Worm (Caenorhabditis elegans): ENCODE measurements around the gene zim-2.

Gene zim-2

ce11 chrIV:10565282-10565681 lies 10.2 kb downstream of the zim-2 start:
- TF ChIP-seq fkh-10 (GFP tag; optimal IDR thresholded peaks at IDR 0.05), result peak; percentile 83
- peak; percentile 45 for TF ChIP-seq lin-14 (GFP tag; optimal IDR thresholded peaks at IDR 0.05)
- TF ChIP-seq ces-1 (GFP tag; optimal IDR thresholded peaks at IDR 0.05), result peak; percentile 28
- no peak for TF ChIP-seq zip-4 (GFP tag; optimal IDR thresholded peaks at IDR 0.05)

ce11 chrIV:10567822-10568221 lies 12.8 kb downstream of the zim-2 start:
- TF ChIP-seq blmp-1 (tag; optimal IDR thresholded peaks at IDR 0.05), result peak; percentile 8
- peak; percentile 35 for TF ChIP-seq lin-14 (GFP tag; optimal IDR thresholded peaks at IDR 0.05)
- no peak for TF ChIP-seq ceh-8 (GFP tag; optimal IDR thresholded peaks at IDR 0.05)
- TF ChIP-seq tbx-2 (tag; optimal IDR thresholded peaks at IDR 0.05), result no peak

- TF ChIP-seq alr-1 (tag; optimal IDR thresholded peaks at IDR 0.05; ENCODE audit: borderline replicate concordance), result no peak
- TF ChIP-seq elt-3 (tag; optimal IDR thresholded peaks at IDR 0.05), result no peak
- TF ChIP-seq lin-14 (GFP tag; optimal IDR thresholded peaks at IDR 0.05), result peak; percentile 13
- peak; percentile 94 for TF ChIP-seq blmp-1 (tag; optimal IDR thresholded peaks at IDR 0.05)
Measured at ce11 chrIV:10570065-10570464, 15.0 kb downstream of the zim-2 start.

ce11 chrIV:10571020-10571419 lies 16.0 kb downstream of the zim-2 start:
- no peak for TF ChIP-seq efl-1 (optimal IDR thresholded peaks at IDR 0.05)
- TF ChIP-seq efl-1 (GFP tag; optimal IDR thresholded peaks at IDR 0.05 in 1 of 2), result peak in 1 of 2 experiments; percentile 81
- no peak for TF ChIP-seq skn-1 (tag; optimal IDR thresholded peaks at IDR 0.05)
- TF ChIP-seq blmp-1 (tag; optimal IDR thresholded peaks at IDR 0.05), result peak; percentile 15

- TF ChIP-seq lin-14 (GFP tag; optimal IDR thresholded peaks at IDR 0.05) (peak; percentile 42), irx-1 (tag; optimal IDR thresholded peaks at IDR 0.05) (no peak)
Measured at ce11 chrIV:10573471-10573870, 18.4 kb downstream of the zim-2 start.

- TF ChIP-seq lin-14 (GFP tag; optimal IDR thresholded peaks at IDR 0.05) (peak; percentile 52), nhr-11 (tag; optimal IDR thresholded peaks at IDR 0.05) (no peak), dsc-1 (tag; optimal IDR thresholded peaks at IDR 0.05) (peak; percentile 46)
Measured at ce11 chrIV:10574471-10574870, 19.4 kb downstream of the zim-2 start.

ce11 chrIV:10576050-10576449 lies 21.0 kb downstream of the zim-2 start, which contains the start of gene efn-2:
TSS of gene efn-2 (plus strand) at chrIV:10576350.
- TF ChIP-seq blmp-1 (tag; optimal IDR thresholded peaks at IDR 0.05), result peak; percentile 45
- no peak for TF ChIP-seq ama-1 (optimal IDR thresholded peaks at IDR 0.05)

- TF ChIP-seq blmp-1 (tag; optimal IDR thresholded peaks at IDR 0.05), result peak; percentile 54
- peak; percentile 60 for TF ChIP-seq lin-14 (GFP tag; optimal IDR thresholded peaks at IDR 0.05)
- TF ChIP-seq ets-5 (GFP tag; IDR thresholded peaks at IDR 0.05), result no peak
- TF ChIP-seq nhr-77 (tag; optimal IDR thresholded peaks at IDR 0.05), result no peak
- no peak for TF ChIP-seq mdl-1 (tag; optimal IDR thresholded peaks at IDR 0.05)
- TF ChIP-seq efl-3 (GFP tag; optimal IDR thresholded peaks at IDR 0.05), result no peak
- peak; percentile 16 for TF ChIP-seq nhr-85 (tag)
- no peak for TF ChIP-seq nhr-47 (tag; optimal IDR thresholded peaks at IDR 0.05)
- TF ChIP-seq fkh-10 (GFP tag; optimal IDR thresholded peaks at IDR 0.05), result no peak
- TF ChIP-seq mep-1 (tag; optimal IDR thresholded peaks at IDR 0.05), result peak; percentile 14
Measured at ce11 chrIV:10576624-10577023, 21.6 kb downstream of the zim-2 start.

ce11 chrIV:10577600-10577999 lies 22.6 kb downstream of the zim-2 start:
- TF ChIP-seq ztf-11 (tag; optimal IDR thresholded peaks at IDR 0.05), result no peak
- peak; percentile 45 for TF ChIP-seq elt-2 (tag; optimal IDR thresholded peaks at IDR 0.05)
- no peak for TF ChIP-seq nhr-28 (tag; optimal IDR thresholded peaks at IDR 0.05)
- TF ChIP-seq ceh-88 (GFP tag; IDR thresholded peaks at IDR 0.05), result no peak
